Worm (Caenorhabditis elegans) whole organism, L3 larva: ENCODE measurements around the gene cyk-7.

Experiments used
- R02D3.7 ChIP-seq: fragments of 150-350 bp; optimal IDR thresholded peaks from 2 replicates; lab custom pipeline; 2014; ENCODE audit warnings: missing biosample characterization, missing genetic modification characterization
- ZK546.5 ChIP-seq: sonication (generic microtip); optimal IDR thresholded peaks from 2 replicates; lab custom pipeline; 2017; ENCODE audit warnings: missing biosample characterization, missing genetic modification characterization
- aly-2 ChIP-seq: fragments of 150-350 bp; optimal IDR thresholded peaks from 2 replicates; lab custom pipeline; 2014; ENCODE audit warnings: missing biosample characterization, missing genetic modification characterization
- ceh-16 ChIP-seq: sonication (generic microtip); optimal IDR thresholded peaks from 2 replicates; lab custom pipeline; 2017; ENCODE audit warnings: missing biosample characterization, missing genetic modification characterization
- ceh-28 ChIP-seq: fragments of 150-350 bp; optimal IDR thresholded peaks from 2 replicates; lab custom pipeline; 2014; ENCODE audit warnings: missing biosample characterization, missing genetic modification reagents, missing genetic modification characterization
- ceh-9 ChIP-seq: sonication (generic microtip); optimal IDR thresholded peaks from 2 replicates; lab custom pipeline; 2018; ENCODE audit warnings: missing biosample characterization, missing genetic modification characterization
- egl-27 ChIP-seq: sonication (generic microtip); optimal IDR thresholded peaks from 4 replicates; lab custom pipeline; 2017; ENCODE audit warnings: missing biosample characterization, missing genetic modification reagents, missing genetic modification characterization
- elt-2 ChIP-seq: sonication (generic microtip); optimal IDR thresholded peaks from 2 replicates; lab custom pipeline; 2016; ENCODE audit warnings: missing genetic modification reagents, mild to moderate bottlenecking, missing genetic modification characterization, missing compliant biosample characterization
- elt-3 ChIP-seq, 3 experiments: fragments of 150-350 bp in 1 of 3; sonication (generic microtip) in 2 of 3; optimal IDR thresholded peaks; 2 replicates in 2 of 3; 4 replicates in 1 of 3; lab custom pipeline; 2014 to 2017; ENCODE audit warnings: missing biosample characterization in 3 of 3, missing genetic modification characterization in 3 of 3
- eor-1 ChIP-seq, 2 experiments: fragments of 150-350 bp; optimal IDR thresholded peaks; 2 replicates each; lab custom pipeline; 2014 to 2018; ENCODE audit warnings: missing biosample characterization in 2 of 2, missing genetic modification characterization in 2 of 2
- fos-1 ChIP-seq: fragments of 150-350 bp; optimal IDR thresholded peaks from 2 replicates; lab custom pipeline; 2014; ENCODE audit warnings: missing biosample characterization, missing genetic modification characterization
- hmg-11 ChIP-seq: sonication (generic microtip); optimal IDR thresholded peaks from 2 replicates; lab custom pipeline; 2016; ENCODE audit warnings: missing genetic modification characterization, missing compliant biosample characterization
- jun-1 ChIP-seq: fragments of 150-350 bp; optimal IDR thresholded peaks from 2 replicates; lab custom pipeline; 2014; ENCODE audit warnings: missing biosample characterization, missing genetic modification reagents, missing genetic modification characterization
- lin-39 ChIP-seq: fragments of 150-350 bp; optimal IDR thresholded peaks from 2 replicates; lab custom pipeline; 2018; ENCODE audit warnings: missing biosample characterization, missing genetic modification reagents, missing genetic modification characterization
- lsy-12 ChIP-seq: sonication (generic microtip); optimal IDR thresholded peaks from 2 replicates; lab custom pipeline; 2016; ENCODE audit warnings: mild to moderate bottlenecking, missing genetic modification characterization, missing compliant biosample characterization
- mml-1 ChIP-seq: fragments of 150-350 bp; sonication (generic microtip); optimal IDR thresholded peaks from 3 replicates; lab custom pipeline; 2014; ENCODE audit warnings: missing biosample characterization, missing genetic modification characterization
- nfya-1 ChIP-seq: sonication (generic microtip); optimal IDR thresholded peaks from 2 replicates; lab custom pipeline; 2017; ENCODE audit warnings: missing genetic modification characterization, mild to moderate bottlenecking, missing compliant biosample characterization, antibody characterized with exemption, moderate library complexity; ENCODE audit not compliant: insufficient read depth
- nhr-12 ChIP-seq: fragments of 150-350 bp; optimal IDR thresholded peaks from 2 replicates; lab custom pipeline; 2014; ENCODE audit warnings: missing biosample characterization, missing genetic modification characterization
- nhr-237 ChIP-seq: fragments of 150-350 bp; optimal IDR thresholded peaks from 2 replicates; lab custom pipeline; 2014; ENCODE audit warnings: missing biosample characterization, missing genetic modification characterization
- nhr-25 ChIP-seq: sonication (generic microtip); optimal IDR thresholded peaks from 2 replicates; lab custom pipeline; 2017; ENCODE audit warnings: missing biosample characterization, missing genetic modification characterization
- nhr-28 ChIP-seq: fragments of 150-350 bp; optimal IDR thresholded peaks from 2 replicates; lab custom pipeline; 2014; ENCODE audit warnings: missing biosample characterization, missing genetic modification characterization
- nhr-43 ChIP-seq: sonication (generic microtip); optimal IDR thresholded peaks from 2 replicates; lab custom pipeline; 2016; ENCODE audit warnings: mild to moderate bottlenecking, missing genetic modification characterization, missing compliant biosample characterization; ENCODE audit not compliant: poor library complexity, severe bottlenecking
- nhr-67 ChIP-seq: fragments of 150-350 bp; optimal IDR thresholded peaks from 2 replicates; lab custom pipeline; 2014; ENCODE audit warnings: missing biosample characterization, missing genetic modification characterization
- nhr-77 ChIP-seq: fragments of 150-350 bp; optimal IDR thresholded peaks from 2 replicates; lab custom pipeline; 2014; ENCODE audit warnings: missing biosample characterization, missing genetic modification characterization
- pqm-1 ChIP-seq: fragments of 150-350 bp; optimal IDR thresholded peaks from 2 replicates; lab custom pipeline; 2017; ENCODE audit warnings: missing biosample characterization, missing genetic modification characterization, inconsistent platforms
- sea-2 ChIP-seq: fragments of 150-350 bp; sonication (generic microtip); optimal IDR thresholded peaks from 4 replicates; lab custom pipeline; 2014; ENCODE audit warnings: missing biosample characterization, missing genetic modification reagents, missing genetic modification characterization
- skn-1 ChIP-seq: fragments of 150-350 bp; optimal IDR thresholded peaks from 2 replicates; lab custom pipeline; 2014; ENCODE audit warnings: missing biosample characterization, missing genetic modification characterization
- snpc-4 ChIP-seq: fragments of 150-350 bp; optimal IDR thresholded peaks from 2 replicates; lab custom pipeline; 2014; ENCODE audit warnings: missing biosample characterization, missing genetic modification characterization
- tbx-2 ChIP-seq: sonication (generic microtip); optimal IDR thresholded peaks from 2 replicates; lab custom pipeline; 2016; ENCODE audit warnings: mild to moderate bottlenecking, missing genetic modification characterization, missing compliant biosample characterization
- unc-39 ChIP-seq: sonication (generic microtip); optimal IDR thresholded peaks from 4 replicates; lab custom pipeline; 2017; ENCODE audit warnings: missing biosample characterization, missing genetic modification characterization
- unc-62 ChIP-seq: fragments of 150-350 bp; sonication (generic microtip); optimal IDR thresholded peaks from 4 replicates; lab custom pipeline; 2014; ENCODE audit warnings: missing biosample characterization, missing genetic modification reagents, missing genetic modification characterization
- zag-1 ChIP-seq: fragments of 150-350 bp; optimal IDR thresholded peaks from 2 replicates; lab custom pipeline; 2014; ENCODE audit warnings: missing biosample characterization, missing genetic modification characterization
- ztf-11 ChIP-seq: fragments of 150-350 bp; optimal IDR thresholded peaks from 2 replicates; lab custom pipeline; 2014; ENCODE audit warnings: missing biosample characterization, missing genetic modification characterization

The cyk-7 gene

ce11 chrIII:7795311-7795710, at the start of gene cyk-7:
Gene cyk-7 (minus strand): TSS chrIII:7795409.
- TF ChIP-seq unc-39 (tag; lab: Kevin White, UChicago) = no peak
- no peak for TF ChIP-seq skn-1 (tag; lab: Kevin White, UChicago)
- TF ChIP-seq nhr-25 (tag; lab: Kevin White, UChicago) = no peak
- no peak for TF ChIP-seq aly-2 (tag; lab: Kevin White, UChicago)
- TF ChIP-seq nhr-12 = no peak
- TF ChIP-seq egl-27 = no peak
- TF ChIP-seq, all 47 proteins: peak for 0

- TF ChIP-seq ceh-9 (tag; lab: Kevin White, UChicago) (no peak), tbx-2 (no peak), R02D3.7 (no peak), nhr-237 (no peak), zag-1 (tag; lab: Kevin White, UChicago) (no peak), nhr-28 (tag; lab: Kevin White, UChicago) (no peak), egl-27 (no peak), jun-1 (tag; lab: Kevin White, UChicago) (no peak), snpc-4 (tag; lab: Kevin White, UChicago) (no peak)
Observed at ce11 chrIII:7843536-7843935, 48.3 kb upstream of the cyk-7 start, which contains the start of gene ZK652.8. Gene ZK652.8 (minus strand): TSS chrIII:7843636.

ce11 chrIII:7838907-7839642, 43.9 kb upstream of the cyk-7 start, which contains the start of gene ceh-23:
Gene ceh-23 (plus strand): TSS chrIII:7839592.
- TF ChIP-seq sea-2 (GFP tag; lab: Kevin White, UChicago) (no peak), nhr-25 (tag; lab: Kevin White, UChicago) (no peak), unc-39 (tag; lab: Kevin White, UChicago) (no peak), ztf-11 (tag; lab: Kevin White, UChicago) (no peak), nhr-77 (tag; lab: Kevin White, UChicago) (no peak), pqm-1 (tag; lab: Kevin White, UChicago) (no peak), snpc-4 (tag; lab: Kevin White, UChicago) (no peak), nfya-1 (no peak), lin-39 (tag; lab: Kevin White, UChicago) (no peak), ceh-16 (tag; lab: Kevin White, UChicago) (no peak), lsy-12 (tag; lab: Kevin White, UChicago) (no peak), nhr-28 (tag; lab: Kevin White, UChicago) (no peak), nhr-12 (no peak), elt-3 (tag; optimal IDR thresholded peaks at IDR 0.05; lab: Kevin White, UChicago) (no peak), eor-1 (tag; optimal IDR thresholded peaks at IDR 0.05; lab: Kevin White, UChicago) (no peak), fos-1 (no peak), ZK546.5 (tag; lab: Kevin White, UChicago) (no peak), ceh-28 (no peak), nhr-67 (tag; lab: Kevin White, UChicago) (no peak)

ce11 chrIII:7837567-7837966, 42.4 kb upstream of the cyk-7 start:
- TF ChIP-seq nhr-43 (tag; lab: Kevin White, UChicago) (no peak), nfya-1 (no peak), ZK546.5 (tag; lab: Kevin White, UChicago) (no peak), nhr-77 (tag; lab: Kevin White, UChicago) (no peak), hmg-11 (tag; lab: Kevin White, UChicago) (no peak)

- TF ChIP-seq mml-1 (no peak), unc-62 (GFP tag; lab: Kevin White, UChicago) (no peak), nhr-237 (no peak), snpc-4 (tag; lab: Kevin White, UChicago) (no peak), elt-2 (tag; lab: Kevin White, UChicago) (no peak), nhr-12 (no peak), lsy-12 (tag; lab: Kevin White, UChicago) (no peak), ceh-16 (tag; lab: Kevin White, UChicago) (no peak)
Observed at ce11 chrIII:7835684-7836083, 40.5 kb upstream of the cyk-7 start.
